Worm (Caenorhabditis elegans): ENCODE results near the gene W02F12.4.

Gene W02F12.4

DNA sequence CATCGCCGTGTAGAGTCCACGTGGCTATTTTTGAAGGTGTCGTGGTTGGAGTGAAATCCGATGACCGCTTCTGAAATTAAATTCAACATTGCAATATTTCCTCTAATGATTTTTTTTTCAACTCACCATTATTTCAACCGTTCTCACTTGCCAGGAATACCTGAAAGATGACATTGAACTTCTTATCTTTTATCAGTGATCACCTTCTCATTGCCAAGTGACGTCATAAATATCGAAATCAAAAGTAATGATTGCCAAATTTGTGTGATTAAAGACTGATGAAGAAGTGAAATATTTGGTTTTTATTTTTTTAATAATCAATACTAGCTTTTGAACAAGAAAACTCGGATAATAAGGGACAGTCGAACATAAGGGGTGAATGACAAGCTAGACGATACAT is at the start of gene W02F12.4:
TSS of gene W02F12.4 (minus strand) at position 164 of the 400 bp plus-strand sequence.
- TF ChIP-seq unc-86 (tag; optimal IDR thresholded peaks at IDR 0.05) (no peak), ceh-22 (tag; optimal IDR thresholded peaks at IDR 0.05) (no peak), ceh-2 (tag; optimal IDR thresholded peaks at IDR 0.05) (no peak), elt-2 (tag; optimal IDR thresholded peaks at IDR 0.05) (peak; percentile 82)

DNA sequence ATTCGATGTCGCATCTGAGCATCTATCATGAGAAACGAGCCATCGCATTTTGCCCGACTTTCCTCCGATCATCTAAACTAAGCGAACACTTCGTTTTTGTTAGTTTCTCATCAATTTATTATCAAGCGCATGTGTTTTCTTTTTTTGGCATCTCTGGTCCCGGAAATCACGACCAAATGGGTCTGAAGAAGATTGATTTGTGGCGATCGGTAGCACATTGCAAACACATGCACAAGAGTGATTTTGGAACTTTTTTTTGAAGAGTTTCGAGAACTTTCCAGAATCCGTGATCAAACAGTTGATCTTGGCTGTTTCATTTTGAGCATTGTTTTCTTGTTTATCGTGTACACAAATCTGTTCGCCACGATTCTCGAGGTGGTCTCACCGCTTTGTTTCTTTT is 46.5 kb upstream of the W02F12.4 start:
- TF ChIP-seq Y22D7AL.16 (tag; optimal IDR thresholded peaks at IDR 0.05) (no peak), ceh-45 (GFP tag; IDR thresholded peaks at IDR 0.05) (no peak), unc-55 (GFP tag; optimal IDR thresholded peaks at IDR 0.05) (no peak)

DNA sequence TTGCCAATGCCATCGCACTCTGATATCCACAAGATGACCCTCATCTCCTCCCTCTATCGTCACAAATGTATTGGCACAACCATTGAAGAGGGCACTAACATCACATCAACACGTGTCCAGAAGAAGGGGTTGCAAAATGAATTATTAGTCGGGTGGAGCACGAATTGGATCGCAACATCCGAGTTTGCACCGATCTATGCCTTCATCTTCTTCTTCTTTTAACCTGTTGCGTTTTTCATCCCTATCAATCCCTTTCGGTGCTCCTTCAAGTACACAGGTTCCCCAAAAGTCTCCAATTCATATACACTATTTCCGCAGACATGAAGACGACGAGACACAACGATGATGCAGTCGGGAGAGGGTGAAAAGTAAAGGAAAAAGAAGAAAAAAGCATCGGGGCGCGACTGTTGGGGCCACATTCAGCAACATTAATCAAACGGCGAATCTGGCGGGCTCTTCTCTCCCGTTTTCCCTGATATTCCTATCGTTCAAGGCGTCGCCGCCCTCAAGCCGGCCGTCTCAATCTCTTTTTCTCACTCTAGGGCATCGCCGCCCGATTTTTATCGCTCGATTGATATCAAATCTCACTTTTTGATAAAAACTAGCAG is 44.9 kb upstream of the W02F12.4 start:
- TF ChIP-seq nhr-232 (tag; optimal IDR thresholded peaks at IDR 0.05) (no peak), lim-6 (tag; optimal IDR thresholded peaks at IDR 0.05) (no peak), tbx-2 (tag; optimal IDR thresholded peaks at IDR 0.05) (no peak), ceh-6 (GFP tag; optimal IDR thresholded peaks at IDR 0.05) (no peak), eyg-1 (tag; optimal IDR thresholded peaks at IDR 0.05) (no peak), npax-4 (tag; optimal IDR thresholded peaks at IDR 0.05) (no peak), ceh-18 (tag; optimal IDR thresholded peaks at IDR 0.05) (peak; percentile 49), hlh-30 (tag; optimal IDR thresholded peaks at IDR 0.05; ENCODE audit: insufficient read depth) (peak; percentile 47), che-1 (tag; optimal IDR thresholded peaks at IDR 0.05) (no peak)

DNA sequence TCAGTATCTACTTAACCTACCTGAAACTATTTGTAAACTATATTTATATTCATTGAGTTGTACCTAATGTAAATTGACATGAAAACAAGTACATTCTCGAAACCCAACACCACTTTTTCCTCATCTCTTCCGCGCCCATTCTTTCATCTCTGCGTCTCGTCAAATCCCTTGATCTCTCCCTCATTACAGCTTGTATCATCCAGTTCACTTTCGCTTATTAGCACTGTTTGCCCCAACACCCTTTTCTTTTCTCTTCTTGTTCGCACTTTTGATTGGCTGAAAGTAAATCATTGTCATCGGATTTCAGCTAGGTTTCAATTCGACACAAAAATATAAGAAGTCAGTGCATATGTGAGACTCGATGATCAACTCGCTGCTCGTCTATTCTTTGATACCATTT is 38.0 kb upstream of the W02F12.4 start, which contains the start of gene T25F10.3:
TSS of gene T25F10.3 (plus strand) at position 308 of the 400 bp plus-strand sequence.
- TF ChIP-seq rnt-1 (tag; optimal IDR thresholded peaks at IDR 0.05): no peak
- TF ChIP-seq zip-5 (tag; optimal IDR thresholded peaks at IDR 0.05): no peak
- no peak for TF ChIP-seq ceh-48 (tag; optimal IDR thresholded peaks at IDR 0.05)
- TF ChIP-seq sdc-2 (tag; optimal IDR thresholded peaks at IDR 0.05): no peak

DNA sequence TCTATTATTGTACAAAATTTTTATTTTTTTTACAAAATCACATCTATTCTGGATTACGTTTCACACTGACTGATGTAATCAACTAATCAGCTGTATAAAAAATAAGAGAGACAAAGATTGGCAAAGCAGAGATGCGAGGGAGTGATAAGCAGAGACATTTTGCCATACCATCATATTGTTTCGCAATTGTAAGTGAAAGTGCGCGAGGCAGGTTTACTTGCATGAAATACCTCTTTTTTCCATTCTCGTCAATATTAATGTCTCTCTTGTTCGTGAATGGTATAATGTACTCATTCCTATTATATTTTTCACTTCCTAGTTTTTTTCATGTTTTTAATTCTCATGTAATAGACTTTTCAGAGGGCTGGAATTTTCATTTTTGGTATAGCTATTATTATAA is 30.1 kb upstream of the W02F12.4 start:
- TF ChIP-seq unc-86 (tag; optimal IDR thresholded peaks at IDR 0.05) (no peak), gmeb-2 (tag; optimal IDR thresholded peaks at IDR 0.05) (no peak), syd-9 (tag; optimal IDR thresholded peaks at IDR 0.05) (no peak), nhr-11 (tag; optimal IDR thresholded peaks at IDR 0.05) (no peak), ceh-14 (tag; optimal IDR thresholded peaks at IDR 0.05) (no peak), ceh-30 (tag; optimal IDR thresholded peaks at IDR 0.05) (no peak), zip-5 (tag; optimal IDR thresholded peaks at IDR 0.05) (no peak), ceh-18 (tag; optimal IDR thresholded peaks at IDR 0.05) (no peak), fax-1 (tag; optimal IDR thresholded peaks at IDR 0.05) (no peak), ceh-2 (tag; optimal IDR thresholded peaks at IDR 0.05) (no peak), mec-3 (tag; optimal IDR thresholded peaks at IDR 0.05; ENCODE audit: borderline replicate concordance) (no peak)

DNA sequence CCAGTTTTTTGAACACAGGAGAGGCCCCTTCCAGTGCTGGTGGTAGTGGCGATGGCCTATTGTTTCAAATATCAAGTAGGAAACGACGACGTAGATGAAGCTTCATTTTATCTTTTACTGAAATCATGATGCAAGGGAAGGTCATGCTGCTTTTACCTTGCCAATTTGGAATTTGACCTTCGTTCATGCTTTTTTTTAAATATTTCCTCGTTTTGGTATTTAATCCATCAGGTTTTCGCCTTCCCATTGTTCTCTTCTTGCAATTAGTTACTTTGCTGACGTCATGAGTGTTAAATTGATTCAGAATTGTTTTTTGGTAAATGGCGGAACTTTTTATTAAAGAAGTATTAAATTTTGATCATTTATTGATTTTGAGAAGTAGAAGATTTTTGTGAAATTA is 29.4 kb upstream of the W02F12.4 start:
- no peak for TF ChIP-seq ztf-16 (tag; optimal IDR thresholded peaks at IDR 0.05)

DNA sequence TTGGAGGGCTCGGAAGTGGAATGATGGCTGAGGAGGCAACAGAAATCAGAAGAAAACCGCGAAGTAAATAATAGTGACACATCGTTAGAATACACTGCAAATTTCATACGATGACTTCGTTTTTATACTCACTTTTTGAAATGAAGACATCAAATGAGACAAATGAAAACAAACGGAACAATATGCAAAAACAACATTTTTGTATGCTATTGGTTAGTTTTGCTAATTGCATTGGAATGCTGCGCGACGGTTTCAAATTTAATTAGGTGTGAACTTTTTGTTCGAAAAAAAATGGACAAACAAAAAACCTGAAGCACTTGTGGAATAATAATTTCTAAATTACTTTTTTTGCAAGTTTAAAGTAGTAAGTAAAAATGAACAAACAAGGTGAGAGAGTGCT is 26.3 kb upstream of the W02F12.4 start, which contains the start of gene grl-8:
TSS of gene grl-8 (minus strand) at position 101 of the 400 bp plus-strand sequence.
- TF ChIP-seq eyg-1 (tag; optimal IDR thresholded peaks at IDR 0.05) (no peak), ceh-48 (tag; optimal IDR thresholded peaks at IDR 0.05) (no peak), Y22D7AL.16 (tag; optimal IDR thresholded peaks at IDR 0.05) (no peak), ceh-19 (GFP tag; optimal IDR thresholded peaks at IDR 0.05) (no peak), ceh-18 (tag; optimal IDR thresholded peaks at IDR 0.05) (no peak), ceh-9 (tag; optimal IDR thresholded peaks at IDR 0.05) (no peak), ceh-30 (tag; optimal IDR thresholded peaks at IDR 0.05) (no peak)

Measured in whole organism, late embryonic.